Fruit fly (Drosophila melanogaster) whole organism, embryonic: ENCODE results near the gene CG31008.

ENCODE experiments used
- B-H2 ChIP-seq: fragments of 200-800 bp; sonication (Bioruptor generic); optimal IDR thresholded peaks from 2 replicates; lab custom pipeline; 2018; ENCODE audit warnings: missing biosample characterization, mild to moderate bottlenecking, missing genetic modification characterization
- CG10543 ChIP-seq: fragments of 200-800 bp; sonication (Bioruptor generic); optimal IDR thresholded peaks from 3 replicates; lab custom pipeline; 2017; ENCODE audit warnings: missing biosample characterization, mild to moderate bottlenecking, missing genetic modification characterization, moderate library complexity
- CG10654 ChIP-seq: fragments of 200-800 bp; sonication (Bioruptor generic); optimal IDR thresholded peaks from 2 replicates; lab custom pipeline; 2016; ENCODE audit warnings: missing biosample characterization, missing genetic modification characterization
- CG11085 ChIP-seq: fragments of 200-800 bp; sonication (Bioruptor generic); IDR thresholded peaks from 2 replicates; pipeline ENCODE4 v1.3.6; 2022; ENCODE audit warnings: missing biosample characterization, missing genetic modification characterization
- CG15514 ChIP-seq: fragments of 200-800 bp; sonication (Bioruptor generic); optimal IDR thresholded peaks from 3 replicates; lab custom pipeline; 2017; ENCODE audit warnings: missing biosample characterization, missing genetic modification characterization, mild to moderate bottlenecking, moderate library complexity, missing genetic modification reagents
- CG18599 ChIP-seq: fragments of 200-800 bp; sonication (Bioruptor generic); optimal IDR thresholded peaks from 3 replicates; lab custom pipeline; 2017; ENCODE audit warnings: missing biosample characterization, missing genetic modification characterization, mild to moderate bottlenecking, moderate library complexity, missing genetic modification reagents
- CG32772 ChIP-seq: fragments of 200-800 bp; sonication (Bioruptor generic); IDR thresholded peaks from 2 replicates; pipeline ENCODE4 v1.3.6; 2022; ENCODE audit warnings: missing biosample characterization, missing genetic modification characterization
- CG34376 ChIP-seq: fragments of 200-800 bp; sonication (Bioruptor generic); optimal IDR thresholded peaks from 2 replicates; lab custom pipeline; 2018; ENCODE audit warnings: missing biosample characterization, mild to moderate bottlenecking, missing genetic modification characterization
- CG3847 ChIP-seq: fragments of 200-800 bp; sonication (Bioruptor generic); IDR thresholded peaks from 2 replicates; pipeline ENCODE4 v1.3.6; 2022; ENCODE audit warnings: missing biosample characterization, missing genetic modification characterization
- CG6689 ChIP-seq: fragments of 200-800 bp; sonication (Bioruptor generic); IDR thresholded peaks from 2 replicates; pipeline ENCODE4 v1.3.6; 2022; ENCODE audit warnings: missing biosample characterization, missing genetic modification characterization
- CG9876 ChIP-seq: fragments of 200-800 bp; sonication (Bioruptor generic); optimal IDR thresholded peaks from 2 replicates; lab custom pipeline; 2016; ENCODE audit warnings: missing biosample characterization, missing genetic modification characterization
- E2f1 ChIP-seq: fragments of 200-800 bp; sonication (Bioruptor generic); IDR thresholded peaks from 2 replicates; pipeline ENCODE4 v1.3.6; 2022; ENCODE audit warnings: missing biosample characterization, missing genetic modification characterization
- ERR ChIP-seq: fragments of 200-800 bp; sonication (Bioruptor generic); optimal IDR thresholded peaks from 2 replicates; lab custom pipeline; 2016; ENCODE audit warnings: missing biosample characterization, missing genetic modification characterization
- GATAe ChIP-seq: fragments of 200-800 bp; sonication (Bioruptor generic); conservative IDR thresholded peaks from 2 replicates; pipeline ENCODE4 v1.3.6; 2022; ENCODE audit warnings: missing biosample characterization, missing genetic modification characterization
- Hmr ChIP-seq: fragments of 200-800 bp; sonication (Bioruptor generic); optimal IDR thresholded peaks from 3 replicates; lab custom pipeline; 2017; ENCODE audit warnings: mild to moderate bottlenecking, missing biosample characterization, missing genetic modification reagents, missing genetic modification characterization
- Lim3 ChIP-seq: fragments of 200-800 bp; sonication (Bioruptor generic); IDR thresholded peaks from 2 replicates; pipeline ENCODE4 v1.3.6; 2022; ENCODE audit warnings: missing biosample characterization, missing genetic modification characterization
- MBD-R2 ChIP-seq: fragments of 200-800 bp; sonication (Bioruptor generic); IDR thresholded peaks from 2 replicates; pipeline ENCODE4 v1.3.6; 2022; ENCODE audit warnings: missing biosample characterization, missing genetic modification characterization
- MESR4 ChIP-seq: fragments of 200-800 bp; sonication (Bioruptor generic); optimal IDR thresholded peaks from 2 replicates; lab custom pipeline; 2018; ENCODE audit warnings: missing biosample characterization, mild to moderate bottlenecking, missing genetic modification characterization, moderate library complexity
- Med ChIP-seq: fragments of 200-800 bp; sonication (Bioruptor generic); peaks from one replicate; lab custom pipeline; 2016; ENCODE audit warnings: missing biosample characterization, missing genetic modification characterization, mild to moderate bottlenecking, inconsistent platforms, moderate library complexity
- Meics ChIP-seq: fragments of 200-800 bp; sonication (Bioruptor generic); optimal IDR thresholded peaks from 2 replicates; lab custom pipeline; 2017; ENCODE audit warnings: missing biosample characterization, mild to moderate bottlenecking, missing genetic modification characterization
- Ptx1 ChIP-seq: fragments of 200-800 bp; sonication (Bioruptor generic); IDR thresholded peaks from 2 replicates; pipeline ENCODE4 v1.3.6; 2022; ENCODE audit warnings: missing biosample characterization, missing genetic modification characterization
- ara ChIP-seq: fragments of 200-800 bp; sonication (Bioruptor generic); IDR thresholded peaks from 2 replicates; pipeline ENCODE4 v1.3.6; 2022; ENCODE audit warnings: missing biosample characterization, missing genetic modification characterization
- cg ChIP-seq: fragments of 200-800 bp; sonication (Bioruptor generic); optimal IDR thresholded peaks from 3 replicates; lab custom pipeline; 2019; ENCODE audit warnings: missing biosample characterization, mild to moderate bottlenecking, missing genetic modification characterization, moderate library complexity
- chinmo ChIP-seq: fragments of 200-800 bp; sonication (Bioruptor generic); IDR thresholded peaks from 4 replicates; pipeline ENCODE4 v1.3.6; 2022; ENCODE audit warnings: missing biosample characterization, missing genetic modification characterization; ENCODE audit not compliant: partially characterized antibody
- chm ChIP-seq: fragments of 200-800 bp; sonication (Bioruptor generic); IDR thresholded peaks from 2 replicates; pipeline ENCODE4 v1.3.6; 2022; ENCODE audit warnings: missing biosample characterization, missing genetic modification characterization
- corto ChIP-seq: fragments of 200-800 bp; sonication (Bioruptor generic); optimal IDR thresholded peaks from 2 replicates; lab custom pipeline; 2016; ENCODE audit warnings: missing biosample characterization, mild to moderate bottlenecking, missing genetic modification characterization, moderate library complexity
- crol ChIP-seq: fragments of 200-800 bp; sonication (Bioruptor generic); IDR thresholded peaks from 2 replicates; pipeline ENCODE4 v1.3.6; 2022; ENCODE audit warnings: missing biosample characterization, missing genetic modification characterization
- cwo ChIP-seq: fragments of 200-800 bp; sonication (Bioruptor generic); optimal IDR thresholded peaks from 3 replicates; lab custom pipeline; 2017; ENCODE audit warnings: missing biosample characterization, missing genetic modification characterization, mild to moderate bottlenecking, moderate library complexity, missing genetic modification reagents
- emc ChIP-seq: fragments of 200-800 bp; sonication (Bioruptor generic); optimal IDR thresholded peaks from 2 replicates; lab custom pipeline; 2016; ENCODE audit warnings: missing biosample characterization, missing genetic modification characterization
- exex ChIP-seq: fragments of 200-800 bp; sonication (Bioruptor generic); optimal IDR thresholded peaks from 4 replicates; lab custom pipeline; 2018; ENCODE audit warnings: missing biosample characterization, mild to moderate bottlenecking, missing genetic modification characterization, moderate library complexity
- eyg ChIP-seq: fragments of 200-800 bp; sonication (Bioruptor generic); optimal IDR thresholded peaks from 3 replicates; lab custom pipeline; 2016; ENCODE audit warnings: missing biosample characterization, missing genetic modification characterization
- fd102C ChIP-seq: fragments of 200-800 bp; sonication (Bioruptor generic); optimal IDR thresholded peaks from 2 replicates; lab custom pipeline; 2018; ENCODE audit warnings: missing biosample characterization, mild to moderate bottlenecking, missing genetic modification characterization, moderate library complexity
- grn ChIP-seq: fragments of 200-800 bp; sonication (Bioruptor generic); optimal IDR thresholded peaks from 3 replicates; lab custom pipeline; 2017; ENCODE audit warnings: missing biosample characterization, missing genetic modification characterization
- gt ChIP-seq: fragments of 200-800 bp; sonication (Bioruptor generic); IDR thresholded peaks from 2 replicates; pipeline ENCODE4 v1.3.6; 2022; ENCODE audit warnings: missing biosample characterization, missing genetic modification characterization
- kay ChIP-seq: fragments of 200-800 bp; sonication (Bioruptor generic); optimal IDR thresholded peaks from 2 replicates; lab custom pipeline; 2016; ENCODE audit warnings: missing biosample characterization, missing genetic modification characterization
- lab ChIP-seq: fragments of 200-800 bp; sonication (Bioruptor generic); optimal IDR thresholded peaks from 3 replicates; lab custom pipeline; 2017; ENCODE audit warnings: missing biosample characterization, missing genetic modification characterization, mild to moderate bottlenecking, moderate library complexity, missing genetic modification reagents
- mirr ChIP-seq: fragments of 200-800 bp; sonication (Bioruptor generic); optimal IDR thresholded peaks from 3 replicates; lab custom pipeline; 2018; ENCODE audit warnings: missing biosample characterization, mild to moderate bottlenecking, missing genetic modification characterization
- nerfin-1 ChIP-seq: fragments of 200-800 bp; sonication (Bioruptor generic); optimal IDR thresholded peaks from 3 replicates; lab custom pipeline; 2019; ENCODE audit warnings: missing biosample characterization, mild to moderate bottlenecking, missing genetic modification characterization, moderate library complexity
- sd ChIP-seq: fragments of 200-800 bp; sonication (Bioruptor generic); optimal IDR thresholded peaks from 3 replicates; lab custom pipeline; 2018; ENCODE audit warnings: missing biosample characterization, mild to moderate bottlenecking, missing genetic modification characterization, moderate library complexity
- sqz ChIP-seq: fragments of 200-800 bp; sonication (Bioruptor generic); optimal IDR thresholded peaks from 3 replicates; lab custom pipeline; 2018; ENCODE audit warnings: missing biosample characterization, mild to moderate bottlenecking, missing genetic modification characterization
- sug ChIP-seq: fragments of 200-800 bp; optimal IDR thresholded peaks from 2 replicates; lab custom pipeline; 2019; ENCODE audit warnings: missing biosample characterization, mild to moderate bottlenecking, missing genetic modification characterization, moderate library complexity
- ttk ChIP-seq: fragments of 200-800 bp; sonication (Bioruptor generic); IDR thresholded peaks from 2 replicates; pipeline ENCODE4 v2.1.2; 2022; ENCODE audit warnings: missing biosample characterization, missing genetic modification characterization
- vnd ChIP-seq: fragments of 200-800 bp; sonication (Bioruptor generic); IDR thresholded peaks from 3 replicates; pipeline ENCODE4 v1.3.6; 2022; ENCODE audit warnings: missing biosample characterization, missing genetic modification characterization; ENCODE audit not compliant: partially characterized antibody

CG31008 gene

dm6 chr3R:31010086-31010485 is 20.3 kb upstream of the CG31008 start:
- TF ChIP-seq GATAe (peak; percentile 97), sug (tag; lab: Kevin White, UChicago) (peak; percentile 61), CG34376 (peak; percentile 54), ERR (no peak), CG15514 (peak; percentile 22), crol (GFP tag; lab: Robert Waterston, UW) (peak; percentile 81), Med (GFP tag; lab: Kevin White, UChicago) (no peak), lab (GFP tag; lab: Kevin White, UChicago) (peak; percentile 63), Lim3 (GFP tag; lab: Robert Waterston, UW) (peak; percentile 59; the same call in 1 of the 2 replicates), exex (peak; percentile 97), E2f1 (GFP tag; lab: Robert Waterston, UW) (no peak), Ptx1 (GFP tag; lab: Robert Waterston, UW) (no peak), kay (GFP tag; lab: Kevin White, UChicago) (peak; percentile 42), vnd (GFP tag; lab: Robert Waterston, UW) (peak; percentile 56; the same call in 1 of the 3 replicates), grn (peak; percentile 60), CG10543 (peak; percentile 31), sd (tag; lab: Kevin White, UChicago) (peak; percentile 79), cwo (GFP tag; lab: Kevin White, UChicago) (peak; percentile 48), mirr (GFP tag; lab: Kevin White, UChicago) (peak; percentile 61), CG6689 (no peak), MBD-R2 (no peak), nerfin-1 (no peak), CG32772 (GFP tag; lab: Robert Waterston, UW) (peak; percentile 72), chm (GFP tag; lab: Robert Waterston, UW) (no peak), CG18599 (peak; percentile 46), chinmo (GFP tag; lab: Robert Waterston, UW) (0 out of 4 replicates have a peak, but pooled peaks have one; percentile 45), sqz (peak; percentile 51), gt (GFP tag; lab: Robert Waterston, UW) (no peak), eyg (GFP tag; lab: Kevin White, UChicago) (no peak), CG10654 (no peak)
- TF ChIP-seq, all 482 proteins: peak for 19

dm6 chr3R:31006599-31006998 is 16.8 kb upstream of the CG31008 start:
- TF ChIP-seq MESR4 (GFP tag; lab: Kevin White, UChicago) (no peak), corto (GFP tag; lab: Kevin White, UChicago) (no peak), CG9876 (GFP tag; lab: Kevin White, UChicago) (no peak), ara (no peak), ttk (no peak), Meics (GFP tag; lab: Kevin White, UChicago) (no peak), grn (no peak), CG11085 (GFP tag; lab: Robert Waterston, UW) (no peak), fd102C (GFP tag; lab: Kevin White, UChicago) (no peak), Hmr (GFP tag; lab: Kevin White, UChicago) (no peak), emc (GFP tag; lab: Kevin White, UChicago) (no peak), CG3847 (no peak), cg (GFP tag; lab: Kevin White, UChicago) (no peak), B-H2 (GFP tag; lab: Kevin White, UChicago) (no peak), exex (no peak)
- TF ChIP-seq, all 482 proteins: peak for 0
